Worm (Caenorhabditis elegans) whole organism, young adult: Measurements from ENCODE around the gene che-7.

Source experiments
- B0019.2 ChIP-seq: fragments of 200-800 bp; sonication (Bioruptor generic); conservative IDR thresholded peaks from 2 replicates; pipeline ENCODE4 v1.3.6; 2022; ENCODE audit warnings: missing genetic modification reagents, missing genetic modification characterization, missing compliant biosample characterization
- F10E7.11 ChIP-seq: sonication (generic microtip); optimal IDR thresholded peaks from 2 replicates; lab custom pipeline; 2017; ENCODE audit warnings: mild to moderate bottlenecking, missing genetic modification characterization, moderate library complexity, missing compliant biosample characterization
- F22D6.2 ChIP-seq: sonication (generic microtip); optimal IDR thresholded peaks from 2 replicates; lab custom pipeline; 2016; ENCODE audit warnings: mild to moderate bottlenecking, missing genetic modification characterization, missing compliant biosample characterization
- F57C9.4 ChIP-seq: sonication (generic microtip); optimal IDR thresholded peaks from 2 replicates; lab custom pipeline; 2017; ENCODE audit warnings: mild to moderate bottlenecking, missing genetic modification characterization, missing compliant biosample characterization
- K11D2.4 ChIP-seq: fragments of 200-800 bp; sonication (Bioruptor generic); IDR thresholded peaks from 2 replicates; pipeline ENCODE4 v1.3.6; 2022; ENCODE audit warnings: missing genetic modification reagents, missing genetic modification characterization, missing compliant biosample characterization
- T07F8.4 ChIP-seq: sonication (generic microtip); optimal IDR thresholded peaks from 2 replicates; lab custom pipeline; 2016; ENCODE audit warnings: mild to moderate bottlenecking, missing genetic modification characterization, moderate library complexity, missing compliant biosample characterization
- T26A5.8 ChIP-seq: sonication (generic microtip); optimal IDR thresholded peaks from 2 replicates; lab custom pipeline; 2016; ENCODE audit warnings: missing genetic modification characterization, missing compliant biosample characterization
- Y53F4B.3 ChIP-seq: fragments of 200-800 bp; sonication (Bioruptor generic); IDR thresholded peaks from 2 replicates; pipeline ENCODE4 v1.3.6; 2022; ENCODE audit warnings: missing genetic modification reagents, missing genetic modification characterization, missing compliant biosample characterization
- Y53G8AR.9 ChIP-seq: fragments of 200-800 bp; sonication (Bioruptor generic); conservative IDR thresholded peaks from 2 replicates; pipeline ENCODE4 v1.3.6; 2022; ENCODE audit warnings: missing genetic modification reagents, missing genetic modification characterization, missing compliant biosample characterization
- Y56A3A.18 ChIP-seq: fragments of 200-800 bp; sonication (Bioruptor generic); IDR thresholded peaks from 2 replicates; pipeline ENCODE4 v1.3.6; 2022; ENCODE audit warnings: missing genetic modification reagents, missing genetic modification characterization, missing compliant biosample characterization
- Y67H2A.10 ChIP-seq: fragments of 200-800 bp; sonication (Bioruptor generic); conservative IDR thresholded peaks from 2 replicates; pipeline ENCODE4 v1.3.6; 2022; ENCODE audit warnings: missing genetic modification reagents, missing genetic modification characterization, missing compliant biosample characterization
- bed-1 ChIP-seq: fragments of 200-800 bp; sonication (Bioruptor generic); IDR thresholded peaks from 2 replicates; pipeline ENCODE4 v1.3.6; 2022; ENCODE audit warnings: missing genetic modification reagents, missing genetic modification characterization, missing compliant biosample characterization
- ceh-91 ChIP-seq: fragments of 200-800 bp; sonication (Bioruptor generic); IDR thresholded peaks from 2 replicates; pipeline ENCODE4 v1.3.6; 2022; ENCODE audit warnings: missing genetic modification reagents, missing genetic modification characterization, missing compliant biosample characterization
- dpff-1 ChIP-seq: sonication (generic microtip); optimal IDR thresholded peaks from 2 replicates; lab custom pipeline; 2017; ENCODE audit warnings: mild to moderate bottlenecking, missing genetic modification characterization, missing compliant biosample characterization
- dpl-1 ChIP-seq: fragments of 150-350 bp; optimal IDR thresholded peaks from 2 replicates; lab custom pipeline; 2014; ENCODE audit warnings: missing biosample characterization, missing genetic modification reagents, missing genetic modification characterization
- egl-44 ChIP-seq: fragments of 200-800 bp; sonication (Bioruptor generic); IDR thresholded peaks from 2 replicates; pipeline ENCODE4 v1.3.6; 2022; ENCODE audit warnings: missing genetic modification reagents, missing genetic modification characterization, missing compliant biosample characterization
- gei-17 ChIP-seq: fragments of 200-800 bp; sonication (Bioruptor generic); optimal IDR thresholded peaks from 2 replicates; lab custom pipeline; 2018; ENCODE audit warnings: mild to moderate bottlenecking, missing genetic modification characterization, missing compliant biosample characterization
- hlh-12 ChIP-seq: sonication (generic microtip); optimal IDR thresholded peaks from 2 replicates; lab custom pipeline; 2016; ENCODE audit warnings: missing genetic modification characterization, missing compliant biosample characterization
- hmg-1.2 ChIP-seq: fragments of 200-800 bp; sonication (Bioruptor generic); IDR thresholded peaks from 2 replicates; pipeline ENCODE4 v1.3.6; 2022; ENCODE audit warnings: missing genetic modification reagents, missing genetic modification characterization, missing compliant biosample characterization
- lin-40 ChIP-seq: sonication (generic microtip); optimal IDR thresholded peaks from 2 replicates; lab custom pipeline; 2016; ENCODE audit warnings: missing genetic modification characterization, mild to moderate bottlenecking, missing compliant biosample characterization, missing genotype, missing genetic modification reagents
- lsy-27 ChIP-seq: sonication (generic microtip); optimal IDR thresholded peaks from 2 replicates; lab custom pipeline; 2017; ENCODE audit warnings: missing genetic modification characterization, mild to moderate bottlenecking, missing compliant biosample characterization, antibody characterized with exemption, missing genotype, borderline replicate concordance; ENCODE audit not compliant: insufficient read depth
- mel-28 ChIP-seq: sonication (generic microtip); optimal IDR thresholded peaks from 2 replicates; lab custom pipeline; 2016; ENCODE audit warnings: borderline replicate concordance, mild to moderate bottlenecking, missing genetic modification characterization, missing compliant biosample characterization
- mes-4 ChIP-seq: sonication (generic microtip); optimal IDR thresholded peaks from 2 replicates; lab custom pipeline; 2016; ENCODE audit warnings: missing genotype, missing genetic modification characterization, missing compliant biosample characterization
- rec-8 ChIP-seq, 2 experiments: sonication (generic microtip); optimal IDR thresholded peaks; 2 replicates each; lab custom pipeline; 2016; ENCODE audit warnings: mild to moderate bottlenecking in 2 of 2, missing genetic modification characterization in 2 of 2, missing genetic modification reagents in 2 of 2, missing genotype in 2 of 2, missing biosample characterization in 1 of 2, missing compliant biosample characterization in 1 of 2, moderate library complexity in 1 of 2
- repo-1 ChIP-seq: sonication (generic microtip); optimal IDR thresholded peaks from 2 replicates; lab custom pipeline; 2017; ENCODE audit warnings: mild to moderate bottlenecking, missing genetic modification characterization, missing compliant biosample characterization
- sdz-38 ChIP-seq: sonication (generic microtip); optimal IDR thresholded peaks from 2 replicates; lab custom pipeline; 2016; ENCODE audit warnings: missing genotype, missing genetic modification characterization, missing compliant biosample characterization
- snpc-4 ChIP-seq, 5 experiments: fragments of 150-350 bp in 1 of 5; sonication (generic microtip) in 4 of 5; optimal IDR thresholded peaks; 2 replicates each; lab custom pipeline; 2014 to 2018; ENCODE audit warnings: missing genetic modification characterization in 5 of 5, missing biosample characterization in 3 of 5, antibody characterized with exemption in 2 of 5, mild to moderate bottlenecking in 2 of 5, missing compliant biosample characterization in 2 of 5, missing genotype in 2 of 5, moderate library complexity in 2 of 5, missing genetic modification reagents in 1 of 5
- xnd-1 ChIP-seq: sonication (generic microtip); optimal IDR thresholded peaks from 2 replicates; lab custom pipeline; 2016; ENCODE audit warnings: missing genotype, missing genetic modification reagents, missing genetic modification characterization, missing compliant biosample characterization
- ztf-22 ChIP-seq: fragments of 200-800 bp; sonication (Bioruptor generic); optimal IDR thresholded peaks from 2 replicates; lab custom pipeline; 2018; ENCODE audit warnings: mild to moderate bottlenecking, missing genetic modification characterization, moderate library complexity, missing compliant biosample characterization
- ztf-3 ChIP-seq: fragments of 200-800 bp; sonication (Bioruptor generic); optimal IDR thresholded peaks from 2 replicates; lab custom pipeline; 2018; ENCODE audit warnings: mild to moderate bottlenecking, missing genetic modification characterization, missing compliant biosample characterization

Gene che-7

DNA sequence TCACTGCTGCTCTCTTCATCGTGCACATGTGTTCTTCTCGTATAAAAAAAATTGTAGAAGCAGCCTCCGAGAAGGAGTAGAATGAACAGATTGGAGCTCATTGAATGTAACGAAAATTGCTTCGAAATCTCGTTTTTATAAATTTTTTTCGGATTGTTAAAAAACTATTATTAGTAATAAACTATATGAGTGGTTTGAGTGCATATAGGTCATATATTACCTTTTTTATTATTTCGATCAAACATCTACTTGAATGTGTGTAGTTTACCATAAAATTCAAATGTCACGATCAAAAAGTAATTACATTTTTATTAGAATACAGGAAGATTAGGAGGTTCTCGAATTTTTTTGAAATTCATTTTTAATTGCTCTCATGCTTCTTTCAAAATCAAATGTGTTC is 16.2 kb downstream of the che-7 start, which contains the start of gene clec-216:
Gene clec-216 (minus strand): TSS at position 101 of the 400 bp plus-strand sequence.
- TF ChIP-seq gei-17 (no peak), xnd-1 (tag; lab: Kevin White, UChicago) (no peak), dpff-1 (no peak), Y53F4B.3 (GFP tag; lab: Robert Waterston, UW) (no peak), Y53G8AR.9 (GFP tag; lab: Robert Waterston, UW) (no peak), K11D2.4 (GFP tag; lab: Robert Waterston, UW) (no peak), F22D6.2 (no peak), dpl-1 (GFP tag; lab: Kevin White, UChicago) (no peak), mes-4 (tag; lab: Kevin White, UChicago) (no peak), hlh-12 (no peak), T26A5.8 (tag; lab: Kevin White, UChicago) (no peak), B0019.2 (GFP tag; lab: Robert Waterston, UW) (no peak), lin-40 (tag; lab: Kevin White, UChicago) (no peak), repo-1 (tag; lab: Kevin White, UChicago) (no peak), ceh-91 (GFP tag; lab: Robert Waterston, UW) (no peak), bed-1 (no peak), lsy-27 (tag; lab: Kevin White, UChicago) (no peak)
- TF ChIP-seq, all 124 proteins: peak for 0

DNA sequence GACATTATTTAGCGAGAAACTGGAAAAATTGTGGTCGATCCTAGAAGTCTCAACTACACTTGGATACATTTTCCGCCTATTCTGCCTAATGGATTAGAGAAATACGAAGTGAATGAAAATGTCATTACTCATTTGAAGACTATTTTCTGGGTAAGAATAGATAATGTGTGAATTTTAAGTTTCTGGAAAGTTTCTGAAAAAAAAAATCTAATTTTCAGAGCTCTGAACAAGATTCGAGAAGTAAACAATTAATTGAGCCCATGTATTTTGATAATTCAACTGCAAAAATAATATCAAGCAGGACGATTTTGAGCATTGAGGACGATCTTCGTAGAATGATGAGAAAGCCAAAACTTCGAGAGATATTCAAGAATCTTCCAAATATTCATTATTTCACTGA is 22.8 kb downstream of the che-7 start:
- TF ChIP-seq snpc-4 (GFP tag; optimal IDR thresholded peaks at IDR 0.05; lab: Kevin White, UChicago) (no peak), snpc-4 (tag; optimal IDR thresholded peaks at IDR 0.05; lab: Kevin White, UChicago) (no peak), F57C9.4 (tag; lab: Kevin White, UChicago) (no peak), mel-28 (tag; lab: Kevin White, UChicago) (no peak), sdz-38 (tag; lab: Kevin White, UChicago) (no peak)

DNA sequence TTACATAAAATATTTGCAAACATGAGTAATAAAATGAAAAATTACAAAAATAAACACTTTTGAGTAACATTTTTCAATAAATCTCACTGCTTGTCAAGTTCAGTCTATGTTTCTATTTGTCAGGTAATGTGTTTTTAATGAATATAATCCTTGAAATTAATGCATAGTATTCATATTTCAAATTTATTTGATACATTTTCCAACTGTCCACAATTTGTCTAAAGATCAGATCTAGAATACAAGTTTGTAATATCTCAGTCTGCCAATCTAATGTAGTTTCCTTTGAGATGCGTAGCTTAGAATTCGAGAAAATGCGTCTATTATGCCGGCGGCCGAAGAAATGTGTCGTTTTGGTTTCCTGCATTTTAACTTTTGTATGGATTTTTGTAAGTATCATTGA is 25.4 kb downstream of the che-7 start, which contains the start of gene Y97E10B.1:
Gene Y97E10B.1 (plus strand): TSS at position 301 of the 400 bp plus-strand sequence.
- TF ChIP-seq egl-44 (GFP tag; lab: Robert Waterston, UW) (no peak), Y56A3A.18 (GFP tag; lab: Robert Waterston, UW) (no peak), F57C9.4 (tag; lab: Kevin White, UChicago) (no peak), T07F8.4 (no peak), ztf-3 (GFP tag; lab: Kevin White, UChicago) (no peak)

DNA sequence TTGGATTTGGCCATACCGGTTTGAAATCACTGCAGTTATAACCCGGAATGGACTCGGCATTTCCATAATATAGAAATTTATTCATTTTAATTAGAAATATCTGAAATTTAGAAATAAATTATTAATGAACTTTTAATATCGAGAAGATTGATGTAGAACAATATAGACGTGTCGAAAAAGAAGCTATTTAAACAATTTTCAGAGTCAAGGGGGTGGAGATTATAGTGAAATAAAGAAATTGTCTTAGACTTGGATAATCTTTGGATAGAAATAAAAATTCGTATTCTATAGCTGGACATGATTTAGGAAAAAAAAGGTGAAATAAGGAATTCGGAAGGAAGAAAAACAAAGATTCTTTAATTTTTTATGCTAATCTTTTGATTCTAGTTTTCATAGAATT is 28.7 kb downstream of the che-7 start, which contains the start of gene srt-53:
Gene srt-53 (minus strand): TSS at position 101 of the 400 bp plus-strand sequence.
- no peak for TF ChIP-seq hmg-1.2 (GFP tag; lab: Robert Waterston, UW)
- no peak for TF ChIP-seq rec-8 (tag; optimal IDR thresholded peaks at IDR 0.05; lab: Kevin White, UChicago)
- no peak for TF ChIP-seq dpff-1
- TF ChIP-seq F57C9.4 (tag; lab: Kevin White, UChicago), result no peak
- TF ChIP-seq, all 124 proteins: peak for 0

DNA sequence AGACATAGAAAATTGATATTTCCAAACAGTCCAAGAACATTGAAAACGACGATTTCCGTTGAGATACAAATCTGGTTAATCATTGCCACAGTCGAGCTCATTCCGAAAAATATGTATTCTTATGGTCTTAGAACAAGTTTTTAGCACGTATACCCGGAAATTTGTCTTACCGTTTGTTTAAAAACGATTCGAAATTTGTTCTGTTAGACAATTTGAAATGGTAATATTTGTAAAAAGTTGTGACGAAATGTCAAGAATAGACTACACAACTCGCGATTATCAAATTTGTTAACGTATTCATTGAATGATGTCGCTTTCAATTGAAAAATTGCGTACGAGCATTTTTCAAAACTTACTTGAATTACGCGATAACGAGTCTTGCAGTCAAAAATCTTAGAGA is 31.9 kb downstream of the che-7 start, which contains the start of gene srsx-3:
Gene srsx-3 (minus strand): TSS at position 101 of the 400 bp plus-strand sequence.
- TF ChIP-seq Y67H2A.10 (no peak), lin-40 (tag; lab: Kevin White, UChicago) (no peak), ztf-22 (GFP tag; lab: Kevin White, UChicago) (no peak), xnd-1 (tag; lab: Kevin White, UChicago) (no peak), F10E7.11 (tag; lab: Kevin White, UChicago) (no peak), Y53G8AR.9 (GFP tag; lab: Robert Waterston, UW) (no peak)
